Worm (Caenorhabditis elegans) whole organism, L3 larva: ENCODE results near the gene B0001.4.

Source experiments
- R02D3.7 ChIP-seq: fragments of 150-350 bp; optimal IDR thresholded peaks from 2 replicates; lab custom pipeline; 2014; ENCODE audit warnings: missing biosample characterization, missing genetic modification characterization
- ama-1 ChIP-seq: fragments of 150-350 bp; optimal IDR thresholded peaks from 2 replicates; lab custom pipeline; 2018
- lin-15B ChIP-seq: fragments of 150-350 bp; optimal IDR thresholded peaks from 2 replicates; lab custom pipeline; 2014; ENCODE audit warnings: missing biosample characterization, missing genetic modification characterization
- mdl-1 ChIP-seq: fragments of 150-350 bp; optimal IDR thresholded peaks from 2 replicates; lab custom pipeline; 2014; ENCODE audit warnings: missing biosample characterization, missing genetic modification characterization
- nfya-1 ChIP-seq: sonication (generic microtip); optimal IDR thresholded peaks from 2 replicates; lab custom pipeline; 2017; ENCODE audit warnings: missing genetic modification characterization, mild to moderate bottlenecking, missing compliant biosample characterization, antibody characterized with exemption, moderate library complexity; ENCODE audit not compliant: insufficient read depth
- nhr-77 ChIP-seq: fragments of 150-350 bp; optimal IDR thresholded peaks from 2 replicates; lab custom pipeline; 2014; ENCODE audit warnings: missing biosample characterization, missing genetic modification characterization
- pqm-1 ChIP-seq: fragments of 150-350 bp; optimal IDR thresholded peaks from 2 replicates; lab custom pipeline; 2017; ENCODE audit warnings: missing biosample characterization, missing genetic modification characterization, inconsistent platforms
- tbx-2 ChIP-seq: sonication (generic microtip); optimal IDR thresholded peaks from 2 replicates; lab custom pipeline; 2016; ENCODE audit warnings: mild to moderate bottlenecking, missing genetic modification characterization, missing compliant biosample characterization
- ztf-11 ChIP-seq: fragments of 150-350 bp; optimal IDR thresholded peaks from 2 replicates; lab custom pipeline; 2014; ENCODE audit warnings: missing biosample characterization, missing genetic modification characterization

ce11 chrIV:12108984-12109657 is 28.9 kb downstream of the B0001.4 start:
- TF ChIP-seq tbx-2 (tag; lab: Kevin White, UChicago): no peak
- no peak for TF ChIP-seq lin-15B (tag; lab: Kevin White, UChicago)
- TF ChIP-seq pqm-1 (tag; lab: Kevin White, UChicago): no peak
- no peak for TF ChIP-seq nfya-1 (tag; lab: Kevin White, UChicago)
- no peak for TF ChIP-seq nhr-77
- TF ChIP-seq R02D3.7 (tag; lab: Kevin White, UChicago): no peak
- no peak for TF ChIP-seq mdl-1
- TF ChIP-seq ama-1 (lab: Kevin White, UChicago): no peak
- TF ChIP-seq ztf-11 (tag; lab: Kevin White, UChicago): no peak
